Worm (Caenorhabditis elegans): ENCODE data around the gene lys-8.
"Not testable (repeated sequence)": the region's sequence is repeated elsewhere in the genome, so short reads cannot be mapped to it uniquely, and the experiment has no call there.

The lys-8 gene

DNA sequence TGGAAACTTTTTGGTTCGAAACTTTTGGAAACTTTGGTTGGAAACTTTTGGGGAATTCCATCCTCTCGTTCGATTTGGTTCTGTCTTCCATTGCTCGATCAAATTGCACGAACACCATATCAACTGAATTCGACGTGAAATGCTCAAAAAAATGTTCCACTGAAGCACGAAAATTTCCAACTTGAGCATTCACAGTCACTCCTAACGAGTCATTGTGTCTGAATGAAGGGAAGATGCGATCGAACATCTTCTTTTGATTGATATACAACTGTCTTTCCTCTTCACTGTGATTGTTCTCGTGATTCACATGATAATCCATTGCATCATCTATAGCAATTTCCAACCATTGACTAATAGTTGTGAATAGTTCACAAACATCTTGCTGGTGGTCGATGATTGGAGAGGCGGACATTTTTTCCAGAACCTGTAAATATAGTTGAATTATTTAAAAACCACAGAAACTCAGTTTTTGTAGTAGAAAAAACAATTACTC is 42.4 kb downstream of the lys-8 start, which contains the start of gene F59E12.15:
F59E12.15 (minus strand) TSS at position 51 of the 493 bp plus-strand sequence.
- TF ChIP-seq F13C5.2 (tag; optimal IDR thresholded peaks at IDR 0.05), result no peak
- TF ChIP-seq hmbx-1 (tag; optimal IDR thresholded peaks at IDR 0.05), result no peak
- no peak for TF ChIP-seq ama-1 (optimal IDR thresholded peaks at IDR 0.05)
- TF ChIP-seq tbx-37 (GFP tag; conservative IDR thresholded peaks at IDR 0.05), result no peak
- no peak for TF ChIP-seq ceh-36 (tag; optimal IDR thresholded peaks at IDR 0.05)
- no peak for TF ChIP-seq aly-1 (tag; optimal IDR thresholded peaks at IDR 0.05)
- TF ChIP-seq tra-4 (tag; optimal IDR thresholded peaks at IDR 0.05), result no peak
- TF ChIP-seq ets-7 (tag; optimal IDR thresholded peaks at IDR 0.05), result no peak
- no peak for TF ChIP-seq ceh-13 (GFP tag; optimal IDR thresholded peaks at IDR 0.05)
- TF ChIP-seq B0310.2 (tag; optimal IDR thresholded peaks at IDR 0.05), result no peak
- TF ChIP-seq flt-1 (GFP tag; IDR thresholded peaks at IDR 0.05), result no peak

DNA sequence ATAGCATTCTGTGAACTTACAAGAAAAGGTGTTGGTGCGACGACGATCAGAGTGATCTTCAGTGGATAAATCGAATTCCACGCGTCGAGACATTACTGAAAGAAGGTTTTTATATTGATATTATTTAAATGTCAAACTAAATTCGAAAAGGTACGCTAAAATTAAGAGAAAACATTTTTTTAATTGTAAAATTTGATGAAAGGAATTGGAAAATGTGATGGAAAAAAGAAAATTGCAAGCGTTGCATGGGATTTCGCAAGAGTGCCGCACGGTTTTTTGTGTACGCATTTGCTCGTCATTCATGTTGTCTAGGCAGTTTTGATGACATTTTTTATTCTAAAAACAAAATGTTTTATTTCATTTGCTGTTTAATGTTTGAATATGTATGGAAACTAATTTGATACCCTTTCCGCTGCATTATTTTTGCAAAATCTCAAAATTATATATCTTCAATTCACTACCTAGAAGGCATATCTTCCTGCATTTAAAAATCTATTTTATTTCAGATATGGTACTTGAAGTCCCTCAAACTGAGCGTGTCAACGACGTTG is 44.9 kb downstream of the lys-8 start, which contains the start of the genes F59E12.6 and npl-4.1:
F59E12.6 (minus strand) TSS at position 101 of the 551 bp plus-strand sequence.
npl-4.1 (plus strand) TSS at position 501 of the 551 bp plus-strand sequence.
- not testable (repeated sequence) for TF ChIP-seq pes-1 (GFP tag; IDR thresholded peaks at IDR 0.05); ceh-13 (GFP tag; optimal IDR thresholded peaks at IDR 0.05); sea-1 (GFP tag; conservative IDR thresholded peaks at IDR 0.05)

DNA sequence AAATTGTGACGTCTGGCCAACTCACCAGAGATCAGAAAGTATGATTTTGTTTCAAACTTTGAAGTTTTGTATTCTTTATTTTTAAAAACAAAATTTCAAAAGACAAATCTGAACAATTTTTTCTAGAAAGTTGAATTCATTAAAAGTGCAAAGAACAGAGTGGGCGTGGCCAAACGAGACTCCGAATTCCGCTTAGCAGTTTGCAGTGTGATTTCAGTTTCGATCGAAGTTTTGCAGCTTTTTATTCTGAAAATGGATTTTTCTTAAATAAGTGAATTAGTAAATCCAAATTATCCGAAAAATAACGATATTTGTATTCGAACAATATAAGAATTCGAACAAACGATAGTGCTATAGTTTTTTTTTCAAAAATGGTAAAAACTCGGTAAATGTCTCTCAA is 47.5 kb downstream of the lys-8 start:
- TF ChIP-seq scrt-1 (GFP tag; IDR thresholded peaks at IDR 0.05) (no peak), F13C5.2 (tag; optimal IDR thresholded peaks at IDR 0.05) (no peak), ceh-13 (GFP tag; optimal IDR thresholded peaks at IDR 0.05) (no peak), ama-1 (optimal IDR thresholded peaks at IDR 0.05) (no peak), tbx-37 (GFP tag; conservative IDR thresholded peaks at IDR 0.05) (no peak), ets-7 (tag; optimal IDR thresholded peaks at IDR 0.05) (no peak), flt-1 (GFP tag; IDR thresholded peaks at IDR 0.05) (no peak), pes-1 (GFP tag; IDR thresholded peaks at IDR 0.05) (no peak), hnd-1 (tag; optimal IDR thresholded peaks at IDR 0.05) (no peak), hmbx-1 (tag; optimal IDR thresholded peaks at IDR 0.05) (no peak), hmg-4 (GFP tag; optimal IDR thresholded peaks at IDR 0.05) (no peak)

DNA sequence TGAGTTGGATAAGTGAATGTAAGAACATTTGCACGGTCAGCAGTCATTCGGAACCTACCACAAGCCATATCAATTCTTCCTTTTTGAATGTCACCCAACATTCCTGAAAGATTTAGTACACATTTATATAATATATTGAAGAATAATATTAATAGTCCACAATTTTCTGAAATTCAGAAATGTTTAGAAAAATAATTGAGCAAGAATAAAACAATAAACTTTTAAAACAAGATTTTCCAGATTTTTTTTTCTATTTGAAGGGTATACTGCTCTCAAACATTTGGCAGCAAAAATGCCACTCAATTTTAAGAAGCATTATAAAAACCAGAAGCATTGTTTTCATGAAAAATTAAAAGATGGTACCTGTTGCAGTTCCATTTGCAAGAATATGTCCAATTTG is 50.8 kb downstream of the lys-8 start, which contains the start of gene F59E12.8:
F59E12.8 (minus strand) TSS at position 101 of the 400 bp plus-strand sequence.
- TF ChIP-seq ets-7 (tag; optimal IDR thresholded peaks at IDR 0.05) (no peak), ama-1 (optimal IDR thresholded peaks at IDR 0.05) (no peak), aly-1 (tag; optimal IDR thresholded peaks at IDR 0.05) (no peak), sea-1 (GFP tag; conservative IDR thresholded peaks at IDR 0.05) (no peak), ceh-36 (tag; optimal IDR thresholded peaks at IDR 0.05) (no peak), hmg-4 (GFP tag; optimal IDR thresholded peaks at IDR 0.05) (no peak)
